Worm (Caenorhabditis elegans) whole organism, L3 larva: ENCODE results near the gene pld-1.
A peak's percentile ranks its signal among the peaks of the same experiment; 100 is the strongest.

ENCODE experiments used
- R02D3.7 ChIP-seq: fragments of 150-350 bp; optimal IDR thresholded peaks from 2 replicates; lab custom pipeline; 2014; ENCODE audit warnings: missing biosample characterization, missing genetic modification characterization
- ZK546.5 ChIP-seq: sonication (generic microtip); optimal IDR thresholded peaks from 2 replicates; lab custom pipeline; 2017; ENCODE audit warnings: missing biosample characterization, missing genetic modification characterization
- aly-2 ChIP-seq: fragments of 150-350 bp; optimal IDR thresholded peaks from 2 replicates; lab custom pipeline; 2014; ENCODE audit warnings: missing biosample characterization, missing genetic modification characterization
- ama-1 ChIP-seq: fragments of 150-350 bp; optimal IDR thresholded peaks from 2 replicates; lab custom pipeline; 2018
- ceh-16 ChIP-seq: sonication (generic microtip); optimal IDR thresholded peaks from 2 replicates; lab custom pipeline; 2017; ENCODE audit warnings: missing biosample characterization, missing genetic modification characterization
- ceh-28 ChIP-seq: fragments of 150-350 bp; optimal IDR thresholded peaks from 2 replicates; lab custom pipeline; 2014; ENCODE audit warnings: missing biosample characterization, missing genetic modification reagents, missing genetic modification characterization
- ceh-9 ChIP-seq: sonication (generic microtip); optimal IDR thresholded peaks from 2 replicates; lab custom pipeline; 2018; ENCODE audit warnings: missing biosample characterization, missing genetic modification characterization
- egl-5 ChIP-seq: fragments of 150-350 bp; optimal IDR thresholded peaks from 2 replicates; lab custom pipeline; 2017; ENCODE audit warnings: missing biosample characterization, missing genetic modification reagents, missing genetic modification characterization, inconsistent platforms
- elt-2 ChIP-seq: sonication (generic microtip); optimal IDR thresholded peaks from 2 replicates; lab custom pipeline; 2016; ENCODE audit warnings: missing genetic modification reagents, mild to moderate bottlenecking, missing genetic modification characterization, missing compliant biosample characterization
- elt-3 ChIP-seq, 3 experiments: fragments of 150-350 bp in 1 of 3; sonication (generic microtip) in 2 of 3; optimal IDR thresholded peaks; 2 replicates in 2 of 3; 4 replicates in 1 of 3; lab custom pipeline; 2014 to 2017; ENCODE audit warnings: missing biosample characterization in 3 of 3, missing genetic modification characterization in 3 of 3
- fkh-2 ChIP-seq: fragments of 150-350 bp; optimal IDR thresholded peaks from 2 replicates; lab custom pipeline; 2014; ENCODE audit warnings: missing biosample characterization, missing genetic modification reagents, missing genetic modification characterization
- fos-1 ChIP-seq: fragments of 150-350 bp; optimal IDR thresholded peaks from 2 replicates; lab custom pipeline; 2014; ENCODE audit warnings: missing biosample characterization, missing genetic modification characterization
- hmg-11 ChIP-seq: sonication (generic microtip); optimal IDR thresholded peaks from 2 replicates; lab custom pipeline; 2016; ENCODE audit warnings: missing genetic modification characterization, missing compliant biosample characterization
- jun-1 ChIP-seq: fragments of 150-350 bp; optimal IDR thresholded peaks from 2 replicates; lab custom pipeline; 2014; ENCODE audit warnings: missing biosample characterization, missing genetic modification reagents, missing genetic modification characterization
- lin-15B ChIP-seq: fragments of 150-350 bp; optimal IDR thresholded peaks from 2 replicates; lab custom pipeline; 2014; ENCODE audit warnings: missing biosample characterization, missing genetic modification characterization
- lin-39 ChIP-seq: fragments of 150-350 bp; optimal IDR thresholded peaks from 2 replicates; lab custom pipeline; 2018; ENCODE audit warnings: missing biosample characterization, missing genetic modification reagents, missing genetic modification characterization
- mml-1 ChIP-seq: fragments of 150-350 bp; sonication (generic microtip); optimal IDR thresholded peaks from 3 replicates; lab custom pipeline; 2014; ENCODE audit warnings: missing biosample characterization, missing genetic modification characterization
- nfya-1 ChIP-seq: sonication (generic microtip); optimal IDR thresholded peaks from 2 replicates; lab custom pipeline; 2017; ENCODE audit warnings: missing genetic modification characterization, mild to moderate bottlenecking, missing compliant biosample characterization, antibody characterized with exemption, moderate library complexity; ENCODE audit not compliant: insufficient read depth
- nhr-11 ChIP-seq: fragments of 150-350 bp; optimal IDR thresholded peaks from 2 replicates; lab custom pipeline; 2014; ENCODE audit warnings: missing biosample characterization, missing genetic modification characterization
- nhr-23 ChIP-seq: fragments of 150-350 bp; optimal IDR thresholded peaks from 2 replicates; lab custom pipeline; 2014; ENCODE audit warnings: missing biosample characterization, missing genetic modification reagents, missing genetic modification characterization
- nhr-237 ChIP-seq: fragments of 150-350 bp; optimal IDR thresholded peaks from 2 replicates; lab custom pipeline; 2014; ENCODE audit warnings: missing biosample characterization, missing genetic modification characterization
- nhr-25 ChIP-seq: sonication (generic microtip); optimal IDR thresholded peaks from 2 replicates; lab custom pipeline; 2017; ENCODE audit warnings: missing biosample characterization, missing genetic modification characterization
- nhr-67 ChIP-seq: fragments of 150-350 bp; optimal IDR thresholded peaks from 2 replicates; lab custom pipeline; 2014; ENCODE audit warnings: missing biosample characterization, missing genetic modification characterization
- nhr-76 ChIP-seq: fragments of 150-350 bp; sonication (generic microtip); optimal IDR thresholded peaks from 5 replicates; lab custom pipeline; 2014; ENCODE audit warnings: missing biosample characterization, missing genetic modification characterization
- nhr-77 ChIP-seq: fragments of 150-350 bp; optimal IDR thresholded peaks from 2 replicates; lab custom pipeline; 2014; ENCODE audit warnings: missing biosample characterization, missing genetic modification characterization
- pha-4 ChIP-seq: fragments of 150-350 bp; optimal IDR thresholded peaks from 2 replicates; lab custom pipeline; 2014; ENCODE audit warnings: missing biosample characterization, missing genetic modification reagents, missing genetic modification characterization
- skn-1 ChIP-seq: fragments of 150-350 bp; optimal IDR thresholded peaks from 2 replicates; lab custom pipeline; 2014; ENCODE audit warnings: missing biosample characterization, missing genetic modification characterization
- snpc-4 ChIP-seq: fragments of 150-350 bp; optimal IDR thresholded peaks from 2 replicates; lab custom pipeline; 2014; ENCODE audit warnings: missing biosample characterization, missing genetic modification characterization
- unc-62 ChIP-seq: fragments of 150-350 bp; sonication (generic microtip); optimal IDR thresholded peaks from 4 replicates; lab custom pipeline; 2014; ENCODE audit warnings: missing biosample characterization, missing genetic modification reagents, missing genetic modification characterization

The pld-1 gene

ce11 chrII:5042381-5042930 is 49.0 kb downstream of the pld-1 start:
- TF ChIP-seq fos-1 = no peak
- TF ChIP-seq skn-1 (tag; lab: Kevin White, UChicago) = no peak
- peak; percentile 52 for TF ChIP-seq nfya-1 (tag; lab: Kevin White, UChicago)
- peak; percentile 23 for TF ChIP-seq lin-39 (tag; lab: Kevin White, UChicago)
- peak; percentile 55 for TF ChIP-seq hmg-11 (tag; lab: Kevin White, UChicago)
- peak; percentile 23 for TF ChIP-seq lin-15B (tag; lab: Kevin White, UChicago)
- TF ChIP-seq, all 47 proteins: peak for 4

- TF ChIP-seq ceh-28 (tag; lab: Kevin White, UChicago) = no peak
- peak; percentile 5 for TF ChIP-seq pha-4 (tag; lab: Kevin White, UChicago)
Measured at ce11 chrII:5040631-5041156, 50.8 kb downstream of the pld-1 start, which contains the start of gene F33G12.7. TSS of gene F33G12.7 (minus strand) at chrII:5040681.

- TF ChIP-seq fkh-2 (tag; lab: Kevin White, UChicago) = no peak
- peak; percentile 37 for TF ChIP-seq pha-4 (tag; lab: Kevin White, UChicago)
- peak; percentile 17 for TF ChIP-seq nfya-1 (tag; lab: Kevin White, UChicago)
- no peak for TF ChIP-seq nhr-67
- TF ChIP-seq hmg-11 (tag; lab: Kevin White, UChicago) = peak; percentile 20
- no peak for TF ChIP-seq nhr-23 (tag; lab: Kevin White, UChicago)
- TF ChIP-seq nhr-25 (tag; lab: Kevin White, UChicago) = no peak
- peak; percentile 48 for TF ChIP-seq elt-2 (tag; lab: Kevin White, UChicago)
- peak; percentile 47 for TF ChIP-seq ama-1 (lab: Kevin White, UChicago)
- no peak for TF ChIP-seq jun-1 (tag; lab: Kevin White, UChicago)
- TF ChIP-seq mml-1 = no peak
- TF ChIP-seq ceh-9 = no peak
- TF ChIP-seq nhr-237 = no peak
Measured at ce11 chrII:5039912-5040311, 51.6 kb downstream of the pld-1 start, which contains the start of gene golg-2. TSS of gene golg-2 (minus strand) at chrII:5040091.

DNA sequence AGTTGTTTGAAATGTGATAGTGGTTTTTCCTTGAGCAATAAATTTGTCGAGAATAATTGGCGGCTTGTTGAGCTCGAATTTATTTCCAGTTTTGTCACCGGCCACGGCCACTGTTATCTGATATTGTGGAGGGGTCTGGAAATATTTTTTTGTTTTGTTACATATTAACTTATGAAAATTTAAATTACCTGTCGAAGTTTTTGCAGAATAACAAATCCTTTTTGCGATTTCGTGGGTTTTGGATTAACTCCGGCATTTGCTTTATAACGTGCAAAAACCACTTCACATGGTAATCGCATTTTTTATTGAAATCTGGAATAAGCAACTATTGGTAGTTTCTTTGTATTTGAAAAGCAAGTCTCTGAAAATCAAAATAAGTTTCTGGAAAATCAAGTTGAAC is 55.4 kb downstream of the pld-1 start, which contains the start of gene lrr-1:
lrr-1 (minus strand) TSS at position 312 of the 400 bp plus-strand sequence.
- TF ChIP-seq elt-2 (tag; lab: Kevin White, UChicago) (peak; percentile 32), ceh-28 (tag; lab: Kevin White, UChicago) (no peak), egl-5 (tag; lab: Kevin White, UChicago) (no peak), snpc-4 (tag; lab: Kevin White, UChicago) (no peak), R02D3.7 (tag; lab: Kevin White, UChicago) (no peak), nhr-77 (tag; lab: Kevin White, UChicago) (peak; percentile 12), nhr-25 (tag; lab: Kevin White, UChicago) (no peak)

DNA sequence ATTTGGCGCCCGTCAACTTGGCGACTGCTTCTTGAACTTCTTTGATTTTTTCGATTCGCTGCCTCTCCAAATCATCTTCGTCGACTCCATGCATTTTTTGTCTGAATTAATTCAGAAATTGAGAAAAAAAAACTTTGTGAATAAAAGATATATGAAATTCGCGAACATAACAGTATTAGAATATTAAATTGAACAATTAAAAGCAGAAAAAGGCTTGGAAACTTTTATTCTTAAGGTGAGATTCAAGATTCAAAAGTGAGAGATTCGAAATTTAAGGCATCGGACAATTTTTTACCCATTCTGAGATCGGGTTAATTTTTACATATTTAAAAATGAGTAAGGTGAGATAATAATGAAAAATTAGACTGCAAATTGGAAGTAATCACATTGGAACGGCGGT is 57.6 kb downstream of the pld-1 start, which contains the start of gene F33G12.3:
F33G12.3 (minus strand) TSS at position 101 of the 400 bp plus-strand sequence.
- TF ChIP-seq ama-1 (lab: Kevin White, UChicago) (no peak), skn-1 (tag; lab: Kevin White, UChicago) (no peak), ceh-16 (tag; lab: Kevin White, UChicago) (no peak), lin-15B (tag; lab: Kevin White, UChicago) (no peak), mml-1 (no peak), unc-62 (GFP tag; lab: Kevin White, UChicago) (no peak), elt-2 (tag; lab: Kevin White, UChicago) (no peak), nfya-1 (tag; lab: Kevin White, UChicago) (no peak), elt-3 (tag; optimal IDR thresholded peaks at IDR 0.05; lab: Kevin White, UChicago) (no peak), nhr-76 (no peak), nhr-67 (no peak), hmg-11 (tag; lab: Kevin White, UChicago) (no peak), ZK546.5 (tag; lab: Kevin White, UChicago) (no peak), nhr-11 (tag; lab: Kevin White, UChicago) (no peak), ceh-9 (no peak), aly-2 (no peak)
